Worm (Caenorhabditis elegans): Measurements from ENCODE around the gene itr-1.

Gene itr-1

ce11 chrIV:7654212-7654778 lies 20.7 kb upstream of the itr-1 start, which contains the start of gene nrde-4:
TSS of gene nrde-4 (minus strand) at chrIV:7654262.
- TF ChIP-seq mls-2 (tag; optimal IDR thresholded peaks at IDR 0.05) (peak; percentile 16), cnd-1 (tag; optimal IDR thresholded peaks at IDR 0.05) (peak; percentile 30), mep-1 (tag; optimal IDR thresholded peaks at IDR 0.05) (peak; percentile 86), nhr-237 (tag; optimal IDR thresholded peaks at IDR 0.05) (peak; percentile 86), nhr-28 (tag; optimal IDR thresholded peaks at IDR 0.05) (no peak), ces-1 (GFP tag; optimal IDR thresholded peaks at IDR 0.05) (peak; percentile 34), lsy-2 (tag; optimal IDR thresholded peaks at IDR 0.05) (peak; percentile 80), ceh-43 (GFP tag; optimal IDR thresholded peaks at IDR 0.05) (no peak), blmp-1 (tag; optimal IDR thresholded peaks at IDR 0.05) (peak; percentile 97), ceh-39 (tag; optimal IDR thresholded peaks at IDR 0.05) (peak; percentile 14), sptf-1 (tag; optimal IDR thresholded peaks at IDR 0.05) (peak; percentile 68), sem-2 (GFP tag; optimal IDR thresholded peaks at IDR 0.05) (no peak), lin-32 (GFP tag; optimal IDR thresholded peaks at IDR 0.05) (no peak), flh-1 (GFP tag; optimal IDR thresholded peaks at IDR 0.05) (no peak), ham-2 (GFP tag; optimal IDR thresholded peaks at IDR 0.05) (peak; percentile 75), elt-1 (tag; optimal IDR thresholded peaks at IDR 0.05; ENCODE audit: borderline replicate concordance, insufficient read depth) (peak; percentile 84), bed-3 (GFP tag; optimal IDR thresholded peaks at IDR 0.05) (peak; percentile 4), tbx-8 (GFP tag; optimal IDR thresholded peaks at IDR 0.05) (no peak)

ce11 chrIV:7658589-7658988 lies 16.4 kb upstream of the itr-1 start, which contains the start of gene C08G9.1:
TSS of gene C08G9.1 (plus strand) at chrIV:7658763.
- TF ChIP-seq sem-2 (GFP tag; optimal IDR thresholded peaks at IDR 0.05) (no peak), M03D4.4 (tag; optimal IDR thresholded peaks at IDR 0.05) (no peak), nhr-76 (tag; optimal IDR thresholded peaks at IDR 0.05) (no peak), nhr-28 (tag; optimal IDR thresholded peaks at IDR 0.05) (no peak), nhr-237 (tag; optimal IDR thresholded peaks at IDR 0.05) (no peak), ceh-83 (GFP tag; optimal IDR thresholded peaks at IDR 0.05) (no peak), ceh-39 (tag; optimal IDR thresholded peaks at IDR 0.05) (no peak), mls-2 (tag; optimal IDR thresholded peaks at IDR 0.05) (no peak), hlh-1 (tag; optimal IDR thresholded peaks at IDR 0.05) (no peak), lin-13 (tag; optimal IDR thresholded peaks at IDR 0.05) (no peak), unc-120 (tag; optimal IDR thresholded peaks at IDR 0.05; ENCODE audit: poor library complexity, severe bottlenecking) (no peak), ham-2 (GFP tag; optimal IDR thresholded peaks at IDR 0.05) (no peak), nhr-2 (tag; optimal IDR thresholded peaks at IDR 0.05) (no peak)

DNA sequence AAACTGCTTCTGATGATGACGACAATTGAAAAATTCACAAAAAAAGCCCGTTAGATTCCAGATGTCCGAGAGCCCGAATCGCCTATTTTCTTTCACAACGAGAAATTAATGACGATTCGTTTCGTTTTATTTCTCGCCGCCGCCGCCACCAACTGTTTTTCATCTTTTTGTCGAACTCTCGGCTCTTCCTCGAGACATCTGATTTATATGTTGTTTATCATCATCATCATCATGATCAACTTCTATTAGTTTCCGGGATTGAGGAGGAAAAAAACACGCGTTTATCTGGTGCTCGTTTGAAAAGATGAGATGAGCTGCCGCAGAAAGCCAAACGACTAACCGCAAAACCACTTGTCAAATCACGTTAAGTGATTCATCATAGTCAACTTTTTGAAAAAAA lies 15.5 kb upstream of the itr-1 start:
- TF ChIP-seq mls-2 (tag; optimal IDR thresholded peaks at IDR 0.05) (no peak), unc-62 (GFP tag; optimal IDR thresholded peaks at IDR 0.05) (peak; percentile 9)

DNA sequence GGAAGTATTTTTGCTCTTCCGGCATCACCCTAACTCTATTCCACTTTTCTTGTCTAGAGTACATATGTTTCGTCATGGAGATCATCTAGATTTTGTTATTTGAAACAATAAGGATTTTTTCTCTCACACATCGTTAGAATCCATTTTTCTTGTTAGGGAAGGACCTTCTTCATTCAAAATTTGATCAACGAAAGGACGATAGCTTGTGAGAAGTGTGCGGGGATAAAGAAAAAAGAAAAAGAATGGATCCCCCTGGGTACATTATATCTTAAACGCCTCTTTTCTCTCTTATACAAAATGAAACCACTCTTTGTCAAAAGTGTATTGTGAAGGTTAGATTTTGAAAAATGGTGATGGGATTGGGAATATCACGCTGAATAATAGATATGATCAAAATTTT lies 13.4 kb upstream of the itr-1 start:
- TF ChIP-seq zip-8 (tag; optimal IDR thresholded peaks at IDR 0.05) (no peak), ces-1 (GFP tag; optimal IDR thresholded peaks at IDR 0.05) (peak; percentile 59)

DNA sequence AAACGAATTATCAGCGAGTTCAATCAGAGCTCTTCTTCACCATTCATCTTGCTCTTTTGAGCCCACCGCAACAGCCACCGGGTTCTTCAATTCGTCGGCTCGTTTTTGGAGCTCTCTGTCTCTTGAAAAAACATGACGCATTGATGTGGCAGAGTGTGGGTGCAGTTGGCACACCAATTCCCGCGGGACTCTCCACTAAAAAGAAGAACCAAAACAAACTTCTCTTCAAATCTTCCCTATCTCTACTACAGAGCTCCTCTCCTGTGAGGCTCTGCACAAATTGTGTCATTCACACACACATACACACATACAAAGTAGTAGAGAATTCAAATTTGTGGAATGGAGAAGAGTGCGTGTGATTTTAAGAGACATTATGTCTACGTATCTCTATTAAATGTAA lies 12.0 kb upstream of the itr-1 start:
- TF ChIP-seq ham-2 (GFP tag; optimal IDR thresholded peaks at IDR 0.05) (no peak), ceh-39 (tag; optimal IDR thresholded peaks at IDR 0.05) (no peak), hlh-1 (tag; optimal IDR thresholded peaks at IDR 0.05) (no peak), nhr-12 (tag; optimal IDR thresholded peaks at IDR 0.05) (no peak), ztf-11 (tag; optimal IDR thresholded peaks at IDR 0.05) (no peak), elt-3 (tag; optimal IDR thresholded peaks at IDR 0.05) (no peak)

DNA sequence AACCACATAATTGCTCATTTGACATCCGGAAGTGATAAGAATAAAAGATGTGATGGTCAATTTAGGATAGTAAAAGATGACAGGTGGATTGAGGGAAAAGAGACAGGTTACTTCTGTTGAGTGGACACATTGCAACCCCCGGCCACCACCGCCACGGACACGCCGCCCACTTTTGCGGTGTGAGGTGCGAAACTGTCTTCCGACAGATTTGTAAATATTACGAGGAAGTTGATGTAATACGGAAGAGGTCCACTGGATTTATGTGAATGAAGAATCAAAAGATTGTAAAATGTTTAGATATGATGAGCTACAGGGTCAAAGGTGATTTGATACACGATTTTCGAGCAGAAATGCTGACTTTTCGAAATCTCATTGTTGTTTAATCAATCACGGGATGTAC lies 2.1 kb upstream of the itr-1 start, which contains the start of gene C08G9.2:
Gene C08G9.2 (minus strand): TSS at position 101 of the 400 bp plus-strand sequence.
- no peak for TF ChIP-seq nhr-76 (tag; optimal IDR thresholded peaks at IDR 0.05)
- no peak for TF ChIP-seq sem-2 (GFP tag; optimal IDR thresholded peaks at IDR 0.05)
- TF ChIP-seq ceh-39 (tag; optimal IDR thresholded peaks at IDR 0.05) = no peak
- no peak for TF ChIP-seq nhr-2 (tag; optimal IDR thresholded peaks at IDR 0.05)
- TF ChIP-seq nhr-237 (tag; optimal IDR thresholded peaks at IDR 0.05) = no peak
- no peak for TF ChIP-seq mab-5 (tag; optimal IDR thresholded peaks at IDR 0.05)
- no peak for TF ChIP-seq flh-1 (GFP tag; optimal IDR thresholded peaks at IDR 0.05)

Data from whole organism, mixed stage, embryonic.